Worm (Caenorhabditis elegans): ENCODE measurements around the gene csn-4.
A peak's percentile ranks its signal among the peaks of the same experiment; 100 is the strongest.

The csn-4 gene

ce11 chrIV:1110999-1111398 is 24.2 kb upstream of the csn-4 start:
- no peak for TF ChIP-seq scrt-1 (GFP tag; IDR thresholded peaks at IDR 0.05)
- no peak for TF ChIP-seq flt-1 (GFP tag; IDR thresholded peaks at IDR 0.05)
- TF ChIP-seq tra-4 (tag; optimal IDR thresholded peaks at IDR 0.05) = no peak
- no peak for TF ChIP-seq ets-7 (tag; optimal IDR thresholded peaks at IDR 0.05)
- TF ChIP-seq B0310.2 (tag; optimal IDR thresholded peaks at IDR 0.05) = no peak
- no peak for TF ChIP-seq tbx-11 (GFP tag; IDR thresholded peaks at IDR 0.05)
- TF ChIP-seq ceh-36 (tag; optimal IDR thresholded peaks at IDR 0.05) = no peak
- TF ChIP-seq pes-1 (GFP tag; IDR thresholded peaks at IDR 0.05) = no peak
- no peak for TF ChIP-seq hmbx-1 (tag; optimal IDR thresholded peaks at IDR 0.05)
- TF ChIP-seq tbx-37 (GFP tag; conservative IDR thresholded peaks at IDR 0.05) = no peak
- no peak for TF ChIP-seq sea-1 (GFP tag; conservative IDR thresholded peaks at IDR 0.05)
- no peak for TF ChIP-seq F13C5.2 (tag; optimal IDR thresholded peaks at IDR 0.05)
- no peak for TF ChIP-seq aly-1 (tag; optimal IDR thresholded peaks at IDR 0.05)

- TF ChIP-seq F13C5.2 (tag; optimal IDR thresholded peaks at IDR 0.05) (peak; percentile 7), pes-1 (GFP tag; IDR thresholded peaks at IDR 0.05) (0 out of 2 replicates have a peak, but pooled peaks have one; percentile 4), scrt-1 (GFP tag; IDR thresholded peaks at IDR 0.05) (no peak)
Observed at ce11 chrIV:1108030-1108429, 21.2 kb upstream of the csn-4 start.

- peak; percentile 2 for TF ChIP-seq hmg-4 (GFP tag; optimal IDR thresholded peaks at IDR 0.05)
- no peak for TF ChIP-seq flt-1 (GFP tag; IDR thresholded peaks at IDR 0.05)
- no peak for TF ChIP-seq B0310.2 (tag; optimal IDR thresholded peaks at IDR 0.05)
Observed at ce11 chrIV:1107190-1107589, 20.4 kb upstream of the csn-4 start, which contains the start of gene ost-1. TSS of gene ost-1 (plus strand) at chrIV:1107396.

ce11 chrIV:1105999-1106398 is 19.2 kb upstream of the csn-4 start:
- TF ChIP-seq sea-1 (GFP tag; conservative IDR thresholded peaks at IDR 0.05) = no peak
- TF ChIP-seq ceh-13 (GFP tag; optimal IDR thresholded peaks at IDR 0.05) = no peak
- TF ChIP-seq ceh-36 (tag; optimal IDR thresholded peaks at IDR 0.05) = no peak
- no peak for TF ChIP-seq hmg-4 (GFP tag; optimal IDR thresholded peaks at IDR 0.05)
- TF ChIP-seq pes-1 (GFP tag; IDR thresholded peaks at IDR 0.05) = no peak
- TF ChIP-seq F13C5.2 (tag; optimal IDR thresholded peaks at IDR 0.05) = no peak
- TF ChIP-seq scrt-1 (GFP tag; IDR thresholded peaks at IDR 0.05) = no peak
- TF ChIP-seq ama-1 (optimal IDR thresholded peaks at IDR 0.05) = no peak
- TF ChIP-seq flt-1 (GFP tag; IDR thresholded peaks at IDR 0.05) = no peak
- TF ChIP-seq tbx-11 (GFP tag; IDR thresholded peaks at IDR 0.05) = no peak
- TF ChIP-seq B0310.2 (tag; optimal IDR thresholded peaks at IDR 0.05) = no peak

- no peak for TF ChIP-seq aly-1 (tag; optimal IDR thresholded peaks at IDR 0.05)
- no peak for TF ChIP-seq hnd-1 (tag; optimal IDR thresholded peaks at IDR 0.05)
- no peak for TF ChIP-seq flt-1 (GFP tag; IDR thresholded peaks at IDR 0.05)
- TF ChIP-seq ama-1 (optimal IDR thresholded peaks at IDR 0.05) = no peak
Observed at ce11 chrIV:1105104-1105503, 18.3 kb upstream of the csn-4 start.

- TF ChIP-seq sea-1 (GFP tag; conservative IDR thresholded peaks at IDR 0.05) (no peak), ceh-13 (GFP tag; optimal IDR thresholded peaks at IDR 0.05) (no peak), ceh-36 (tag; optimal IDR thresholded peaks at IDR 0.05) (no peak), tbx-37 (GFP tag; conservative IDR thresholded peaks at IDR 0.05) (no peak), F13C5.2 (tag; optimal IDR thresholded peaks at IDR 0.05) (no peak), tbx-11 (GFP tag; IDR thresholded peaks at IDR 0.05) (no peak), pes-1 (GFP tag; IDR thresholded peaks at IDR 0.05) (no peak), aly-1 (tag; optimal IDR thresholded peaks at IDR 0.05) (no peak), hnd-1 (tag; optimal IDR thresholded peaks at IDR 0.05) (no peak), B0310.2 (tag; optimal IDR thresholded peaks at IDR 0.05) (no peak), ets-7 (tag; optimal IDR thresholded peaks at IDR 0.05) (no peak), flt-1 (GFP tag; IDR thresholded peaks at IDR 0.05) (no peak), tra-4 (tag; optimal IDR thresholded peaks at IDR 0.05) (no peak), hmg-4 (GFP tag; optimal IDR thresholded peaks at IDR 0.05) (no peak), scrt-1 (GFP tag; IDR thresholded peaks at IDR 0.05) (no peak), hmbx-1 (tag; optimal IDR thresholded peaks at IDR 0.05) (no peak), ama-1 (optimal IDR thresholded peaks at IDR 0.05) (no peak)
Observed at ce11 chrIV:1104518-1104917, 17.7 kb upstream of the csn-4 start, which contains the start of the genes C44B12.9 and C44B12.3. TSS of gene C44B12.9 (minus strand) at chrIV:1104618. TSS of gene C44B12.3 (plus strand) at chrIV:1104766.

ce11 chrIV:1097153-1097552 is 10.3 kb upstream of the csn-4 start, which contains the start of gene cox-18:
TSS of gene cox-18 (plus strand) at chrIV:1097453.
- TF ChIP-seq aly-1 (tag; optimal IDR thresholded peaks at IDR 0.05) = no peak
- no peak for TF ChIP-seq tra-4 (tag; optimal IDR thresholded peaks at IDR 0.05)
- TF ChIP-seq ama-1 (optimal IDR thresholded peaks at IDR 0.05) = no peak
- no peak for TF ChIP-seq ceh-13 (GFP tag; optimal IDR thresholded peaks at IDR 0.05)
- TF ChIP-seq sea-1 (GFP tag; conservative IDR thresholded peaks at IDR 0.05) = no peak
- no peak for TF ChIP-seq ets-7 (tag; optimal IDR thresholded peaks at IDR 0.05)
- TF ChIP-seq ceh-36 (tag; optimal IDR thresholded peaks at IDR 0.05) = no peak
- no peak for TF ChIP-seq tbx-11 (GFP tag; IDR thresholded peaks at IDR 0.05)
- TF ChIP-seq flt-1 (GFP tag; IDR thresholded peaks at IDR 0.05) = no peak
- no peak for TF ChIP-seq B0310.2 (tag; optimal IDR thresholded peaks at IDR 0.05)
- no peak for TF ChIP-seq scrt-1 (GFP tag; IDR thresholded peaks at IDR 0.05)
- TF ChIP-seq tbx-37 (GFP tag; conservative IDR thresholded peaks at IDR 0.05) = no peak
- TF ChIP-seq hnd-1 (tag; optimal IDR thresholded peaks at IDR 0.05) = no peak
- TF ChIP-seq pes-1 (GFP tag; IDR thresholded peaks at IDR 0.05) = no peak
- TF ChIP-seq F13C5.2 (tag; optimal IDR thresholded peaks at IDR 0.05) = no peak
- no peak for TF ChIP-seq hmg-4 (GFP tag; optimal IDR thresholded peaks at IDR 0.05)
- no peak for TF ChIP-seq hmbx-1 (tag; optimal IDR thresholded peaks at IDR 0.05)

ce11 chrIV:1096154-1096553 is 9.3 kb upstream of the csn-4 start:
- TF ChIP-seq hnd-1 (tag; optimal IDR thresholded peaks at IDR 0.05) (no peak), flt-1 (GFP tag; IDR thresholded peaks at IDR 0.05) (no peak), tra-4 (tag; optimal IDR thresholded peaks at IDR 0.05) (no peak), ama-1 (optimal IDR thresholded peaks at IDR 0.05) (no peak), tbx-37 (GFP tag; conservative IDR thresholded peaks at IDR 0.05) (no peak), hmbx-1 (tag; optimal IDR thresholded peaks at IDR 0.05) (no peak), ceh-36 (tag; optimal IDR thresholded peaks at IDR 0.05) (no peak), pes-1 (GFP tag; IDR thresholded peaks at IDR 0.05) (no peak), F13C5.2 (tag; optimal IDR thresholded peaks at IDR 0.05) (no peak)
